Fruit fly (Drosophila melanogaster) whole organism, embryonic: ENCODE data around the gene DCP2.

Experiments
- Aef1 ChIP-seq: fragments of 200-800 bp; sonication (Bioruptor generic); IDR thresholded peaks from 3 replicates; pipeline ENCODE4 v1.3.6; 2022; ENCODE audit warnings: missing biosample characterization, missing genetic modification characterization
- B-H2 ChIP-seq: fragments of 200-800 bp; sonication (Bioruptor generic); optimal IDR thresholded peaks from 2 replicates; lab custom pipeline; 2018; ENCODE audit warnings: missing biosample characterization, mild to moderate bottlenecking, missing genetic modification characterization
- Blimp-1 ChIP-seq: fragments of 200-800 bp; sonication (Bioruptor generic); optimal IDR thresholded peaks from 3 replicates; lab custom pipeline; 2018; ENCODE audit warnings: missing biosample characterization, missing genetic modification characterization, mild to moderate bottlenecking, moderate library complexity, missing genetic modification reagents
- CG10267 ChIP-seq: fragments of 200-800 bp; sonication (Bioruptor generic); optimal IDR thresholded peaks from 2 replicates; lab custom pipeline; 2018; ENCODE audit warnings: missing biosample characterization, mild to moderate bottlenecking, missing genetic modification characterization, moderate library complexity
- CG10565 ChIP-seq: fragments of 200-800 bp; sonication (Bioruptor generic); optimal IDR thresholded peaks from 3 replicates; lab custom pipeline; 2016; ENCODE audit warnings: missing biosample characterization, mild to moderate bottlenecking, missing genetic modification characterization
- CG11398 ChIP-seq: fragments of 200-800 bp; sonication (Bioruptor generic); optimal IDR thresholded peaks from 2 replicates; lab custom pipeline; 2016; ENCODE audit warnings: missing biosample characterization, missing genetic modification characterization
- CG11723 ChIP-seq: fragments of 200-800 bp; sonication (Bioruptor generic); optimal IDR thresholded peaks from 2 replicates; lab custom pipeline; 2017; ENCODE audit warnings: missing biosample characterization, mild to moderate bottlenecking, missing genetic modification characterization
- CG15073 ChIP-seq: fragments of 200-800 bp; sonication (Bioruptor generic); optimal IDR thresholded peaks from 2 replicates; lab custom pipeline; 2016; ENCODE audit warnings: missing biosample characterization, missing genetic modification characterization
- CG15269 ChIP-seq: fragments of 200-800 bp; sonication (Bioruptor generic); optimal IDR thresholded peaks from 2 replicates; lab custom pipeline; 2018; ENCODE audit warnings: missing biosample characterization, mild to moderate bottlenecking, missing genetic modification characterization, moderate library complexity
- CG15514 ChIP-seq: fragments of 200-800 bp; sonication (Bioruptor generic); optimal IDR thresholded peaks from 3 replicates; lab custom pipeline; 2017; ENCODE audit warnings: missing biosample characterization, missing genetic modification characterization, mild to moderate bottlenecking, moderate library complexity, missing genetic modification reagents
- CG15696 ChIP-seq: fragments of 200-800 bp; sonication (Bioruptor generic); optimal IDR thresholded peaks from 2 replicates; lab custom pipeline; 2019; ENCODE audit warnings: missing biosample characterization, mild to moderate bottlenecking, missing genetic modification characterization, moderate library complexity
- CG18011 ChIP-seq: fragments of 200-800 bp; sonication (Bioruptor generic); optimal IDR thresholded peaks from 2 replicates; lab custom pipeline; 2017; ENCODE audit warnings: missing biosample characterization, missing genetic modification characterization, mild to moderate bottlenecking, moderate library complexity, missing genotype
- CG18599 ChIP-seq: fragments of 200-800 bp; sonication (Bioruptor generic); optimal IDR thresholded peaks from 3 replicates; lab custom pipeline; 2017; ENCODE audit warnings: missing biosample characterization, missing genetic modification characterization, mild to moderate bottlenecking, moderate library complexity, missing genetic modification reagents
- CG2889 ChIP-seq: fragments of 200-800 bp; sonication (Bioruptor generic); IDR thresholded peaks from 3 replicates; pipeline ENCODE4 v1.3.6; 2022; ENCODE audit warnings: missing biosample characterization, missing genetic modification characterization
- CG34224 ChIP-seq: fragments of 200-800 bp; sonication (Bioruptor generic); IDR thresholded peaks from 3 replicates; pipeline ENCODE4 v1.3.6; 2022; ENCODE audit warnings: missing biosample characterization, missing genetic modification characterization; ENCODE audit not compliant: partially characterized antibody
- CG4360 ChIP-seq: fragments of 200-800 bp; sonication (Bioruptor generic); IDR thresholded peaks from 2 replicates; pipeline ENCODE4 v1.3.6; 2022; ENCODE audit warnings: missing biosample characterization, missing genetic modification characterization
- CG6272 ChIP-seq: fragments of 200-800 bp; sonication (Bioruptor generic); IDR thresholded peaks from 2 replicates; pipeline ENCODE4 v1.3.6; 2022; ENCODE audit warnings: missing biosample characterization, missing genetic modification characterization
- CG7556 ChIP-seq: fragments of 200-800 bp; sonication (Bioruptor generic); optimal IDR thresholded peaks from 2 replicates; lab custom pipeline; 2017; ENCODE audit warnings: missing biosample characterization, mild to moderate bottlenecking, missing genetic modification characterization
- CG7745 ChIP-seq: fragments of 200-800 bp; sonication (Bioruptor generic); optimal IDR thresholded peaks from 2 replicates; lab custom pipeline; 2018; ENCODE audit warnings: missing biosample characterization, mild to moderate bottlenecking, missing genetic modification characterization, moderate library complexity
- CG7987 ChIP-seq: fragments of 200-800 bp; sonication (Bioruptor generic); optimal IDR thresholded peaks from 2 replicates; lab custom pipeline; 2018; ENCODE audit warnings: missing biosample characterization, mild to moderate bottlenecking, missing genetic modification characterization, moderate library complexity
- CG8388 ChIP-seq: fragments of 200-800 bp; sonication (Bioruptor generic); optimal IDR thresholded peaks from 2 replicates; lab custom pipeline; 2019; ENCODE audit warnings: missing biosample characterization, mild to moderate bottlenecking, missing genetic modification characterization, moderate library complexity
- CG8765 ChIP-seq: fragments of 200-800 bp; sonication (Bioruptor generic); IDR thresholded peaks from 2 replicates; pipeline ENCODE4 v1.3.6; 2022; ENCODE audit warnings: missing biosample characterization, missing genetic modification characterization
- Ets65A ChIP-seq: fragments of 200-800 bp; sonication (Bioruptor generic); peaks from one replicate; lab custom pipeline; 2016; ENCODE audit warnings: missing biosample characterization, missing genetic modification characterization
- Gsc ChIP-seq: fragments of 200-800 bp; sonication (Bioruptor generic); IDR thresholded peaks from 2 replicates; pipeline ENCODE4 v1.3.6; 2022; ENCODE audit warnings: missing biosample characterization, missing genetic modification characterization
- HHEX ChIP-seq: fragments of 200-800 bp; sonication (Bioruptor generic); optimal IDR thresholded peaks from 3 replicates; lab custom pipeline; 2017; ENCODE audit warnings: missing biosample characterization, mild to moderate bottlenecking, missing genetic modification characterization, missing genetic modification reagents
- Hr78 ChIP-seq, 2 experiments: fragments of 200-800 bp in 1 of 2; fragments of >200 bp in 1 of 2; sonication (Bioruptor generic) in 1 of 2; optimal IDR thresholded peaks; 2 replicates each; lab custom pipeline; 2017 to 2019; ENCODE audit warnings: missing biosample characterization in 2 of 2, missing genetic modification characterization in 2 of 2, mild to moderate bottlenecking in 1 of 2, moderate library complexity in 1 of 2
- Lhr ChIP-seq: fragments of 200-800 bp; sonication (Bioruptor generic); optimal IDR thresholded peaks from 3 replicates; lab custom pipeline; 2017; ENCODE audit warnings: mild to moderate bottlenecking, missing biosample characterization, missing genetic modification reagents, missing genetic modification characterization
- MTF-1 ChIP-seq: fragments of 200-800 bp; sonication (Bioruptor generic); optimal IDR thresholded peaks from 2 replicates; lab custom pipeline; 2018; ENCODE audit warnings: missing biosample characterization, mild to moderate bottlenecking, missing genetic modification characterization, borderline replicate concordance
- Sry-β ChIP-seq: fragments of 200-800 bp; sonication (Bioruptor generic); optimal IDR thresholded peaks from 2 replicates; lab custom pipeline; 2018; ENCODE audit warnings: missing biosample characterization, mild to moderate bottlenecking, missing genetic modification characterization, moderate library complexity
- Tbp ChIP-seq: fragments of >200 bp; optimal IDR thresholded peaks from 2 replicates; lab custom pipeline; 2018; ENCODE audit warnings: missing biosample characterization, missing genetic modification characterization
- Trl ChIP-seq, 3 experiments: fragments of >200 bp in 2 of 3; fragments of 200-800 bp in 1 of 3; sonication (Bioruptor generic) in 1 of 3; optimal IDR thresholded peaks; 2 replicates in 1 of 3; 3 replicates in 2 of 3; lab custom pipeline; 2016 to 2017; ENCODE audit warnings: missing biosample characterization in 1 of 3, missing genetic modification characterization in 1 of 3
- aop ChIP-seq: fragments of 200-800 bp; sonication (Bioruptor generic); IDR thresholded peaks from 2 replicates; pipeline ENCODE4 v1.3.6; 2022; ENCODE audit warnings: missing biosample characterization, missing genetic modification characterization
- cato ChIP-seq: fragments of 200-800 bp; sonication (Bioruptor generic); optimal IDR thresholded peaks from 2 replicates; lab custom pipeline; 2016; ENCODE audit warnings: missing biosample characterization, missing genetic modification characterization, borderline replicate concordance
- dan ChIP-seq: fragments of 200-800 bp; sonication (Bioruptor generic); IDR thresholded peaks from 2 replicates; pipeline ENCODE4 v1.3.6; 2022; ENCODE audit warnings: missing biosample characterization, missing genetic modification characterization
- disco-r ChIP-seq: fragments of 200-800 bp; sonication (Bioruptor generic); optimal IDR thresholded peaks from 2 replicates; lab custom pipeline; 2016; ENCODE audit warnings: missing biosample characterization, missing genetic modification characterization
- eve ChIP-seq, 2 experiments: fragments of >200 bp; optimal IDR thresholded peaks; 2 replicates each; lab custom pipeline; 2017; ENCODE audit warnings: missing biosample characterization in 2 of 2, missing genetic modification characterization in 2 of 2
- eyg ChIP-seq: fragments of 200-800 bp; sonication (Bioruptor generic); optimal IDR thresholded peaks from 3 replicates; lab custom pipeline; 2016; ENCODE audit warnings: missing biosample characterization, missing genetic modification characterization
- kni ChIP-seq: fragments of 200-800 bp; sonication (Bioruptor generic); optimal IDR thresholded peaks from 3 replicates; lab custom pipeline; 2017; ENCODE audit warnings: mild to moderate bottlenecking, missing biosample characterization, missing genetic modification reagents, missing genetic modification characterization
- lov ChIP-seq, 2 experiments: fragments of 200-800 bp in 1 of 2; fragments of >200 bp in 1 of 2; sonication (Bioruptor generic) in 1 of 2; IDR thresholded peaks in 1 of 2; optimal IDR thresholded peaks in 1 of 2; 2 replicates in 1 of 2; 3 replicates in 1 of 2; pipeline versions ENCODE4 v1.3.6 to Lab custom; 2017 to 2022; ENCODE audit warnings: missing biosample characterization in 1 of 2, missing genetic modification characterization in 1 of 2
- nau ChIP-seq: fragments of 200-800 bp; sonication (Bioruptor generic); optimal IDR thresholded peaks from 3 replicates; lab custom pipeline; 2017; ENCODE audit warnings: missing biosample characterization, mild to moderate bottlenecking, missing genetic modification characterization, missing genetic modification reagents
- nerfin-1 ChIP-seq: fragments of 200-800 bp; sonication (Bioruptor generic); optimal IDR thresholded peaks from 3 replicates; lab custom pipeline; 2019; ENCODE audit warnings: missing biosample characterization, mild to moderate bottlenecking, missing genetic modification characterization, moderate library complexity
- row ChIP-seq: fragments of 200-800 bp; sonication (Bioruptor generic); IDR thresholded peaks from 3 replicates; pipeline ENCODE4 v1.3.6; 2022; ENCODE audit warnings: missing biosample characterization, missing genetic modification characterization
- slp2 ChIP-seq: fragments of 200-800 bp; sonication (Bioruptor generic); optimal IDR thresholded peaks from 2 replicates; lab custom pipeline; 2016; ENCODE audit warnings: missing biosample characterization, missing genetic modification characterization
- stc ChIP-seq: fragments of 200-800 bp; sonication (Bioruptor generic); IDR thresholded peaks from 2 replicates; pipeline ENCODE4 v1.3.6; 2022; ENCODE audit warnings: missing biosample characterization, missing genetic modification characterization
- tna ChIP-seq: fragments of 200-800 bp; sonication (Bioruptor generic); IDR thresholded peaks from 2 replicates; pipeline ENCODE4 v1.3.6; 2022; ENCODE audit warnings: missing biosample characterization, missing genetic modification characterization; ENCODE audit not compliant: partially characterized antibody
- trh ChIP-seq: fragments of 200-800 bp; sonication (Bioruptor generic); optimal IDR thresholded peaks from 2 replicates; lab custom pipeline; 2016; ENCODE audit warnings: missing biosample characterization, missing genetic modification characterization
- tup ChIP-seq: fragments of 200-800 bp; sonication (Bioruptor generic); optimal IDR thresholded peaks from 2 replicates; lab custom pipeline; 2016; ENCODE audit warnings: missing biosample characterization, mild to moderate bottlenecking, missing genetic modification characterization, moderate library complexity
- wdn ChIP-seq: fragments of 200-800 bp; sonication (Bioruptor generic); IDR thresholded peaks from 2 replicates; pipeline ENCODE4 v1.3.6; 2022; ENCODE audit warnings: missing biosample characterization, missing genetic modification characterization

The DCP2 gene

DNA sequence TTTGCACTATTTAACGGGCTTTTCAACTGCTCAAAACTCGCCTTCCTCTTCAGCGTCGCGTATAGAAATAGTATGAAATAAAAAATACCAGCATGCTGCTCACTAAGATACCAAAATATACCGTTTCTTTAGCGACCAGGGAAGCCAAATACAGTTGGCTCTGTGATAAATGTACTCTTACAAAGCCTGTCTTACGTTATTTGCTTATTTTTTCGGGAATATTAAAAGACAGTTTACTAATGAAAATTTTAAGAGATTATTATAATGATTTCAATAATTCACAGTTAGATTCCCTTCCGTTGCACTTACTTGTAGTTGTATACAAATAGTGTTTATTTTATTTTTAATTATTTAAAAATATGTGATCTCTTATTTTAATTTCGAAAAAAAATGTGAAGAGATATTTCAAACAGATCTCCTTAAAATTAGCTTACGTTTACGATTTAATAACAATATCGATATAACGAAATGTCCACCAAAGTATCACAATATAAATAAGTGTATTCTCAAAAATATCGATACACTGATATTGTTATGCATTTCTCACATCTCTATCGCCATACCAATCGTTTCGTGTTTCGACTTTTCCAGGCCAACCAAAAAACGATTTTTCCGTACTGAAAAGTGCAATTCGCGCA lies at the start of gene DCP2, which contains the start of gene dbo (continued):
- TF ChIP-seq Sry-β (GFP tag; lab: Kevin White, UChicago) (no peak), CG11723 (GFP tag; lab: Kevin White, UChicago) (peak; percentile 34), Gsc (no peak), CG18011 (peak; percentile 43), CG7556 (GFP tag; lab: Kevin White, UChicago) (peak; percentile 20), CG18599 (GFP tag; lab: Kevin White, UChicago) (peak; percentile 64), aop (GFP tag; lab: Robert Waterston, UW) (no peak), Aef1 (GFP tag; lab: Robert Waterston, UW) (no peak), B-H2 (GFP tag; lab: Kevin White, UChicago) (peak; percentile 81), CG15269 (peak; percentile 80), eve (GFP tag; optimal IDR thresholded peaks at IDR 0.05; lab: Kevin White, UChicago) (no peak), Hr78 (GFP tag; optimal IDR thresholded peaks at IDR 0.05; lab: Kevin White, UChicago) (no peak), tna (GFP tag; lab: Robert Waterston, UW) (peak; percentile 67), CG10267 (tag; lab: Kevin White, UChicago) (peak; percentile 61), MTF-1 (no peak), nau (no peak), Ets65A (GFP tag; lab: Kevin White, UChicago) (peak; percentile 92), Lhr (GFP tag; lab: Kevin White, UChicago) (peak; percentile 21), slp2 (GFP tag; lab: Kevin White, UChicago) (no peak), CG11398 (GFP tag; lab: Kevin White, UChicago) (no peak), CG6272 (GFP tag; lab: Robert Waterston, UW) (no peak; the same call in 1 of the 2 replicates), CG7987 (no peak), CG8388 (GFP tag; lab: Kevin White, UChicago) (peak; percentile 70), cato (GFP tag; lab: Kevin White, UChicago) (peak; percentile 19), eyg (no peak), Trl (optimal IDR thresholded peaks at IDR 0.05; lab: Kevin White, UChicago) (no peak), Trl (GFP tag; optimal IDR thresholded peaks at IDR 0.05; lab: Kevin White, UChicago) (no peak), CG10565 (GFP tag; lab: Kevin White, UChicago) (no peak), CG34224 (GFP tag; lab: Robert Waterston, UW) (peak; percentile 82), CG15073 (GFP tag; lab: Kevin White, UChicago) (peak; percentile 0), Blimp-1 (peak; percentile 62), row (GFP tag; lab: Robert Waterston, UW) (peak; percentile 85), HHEX (peak; percentile 61), Tbp (GFP tag; lab: Kevin White, UChicago) (peak; percentile 10), CG7745 (no peak), CG15514 (GFP tag; lab: Kevin White, UChicago) (peak; percentile 39), dan (GFP tag; lab: Robert Waterston, UW) (no peak), trh (GFP tag; lab: Kevin White, UChicago) (peak; percentile 40), kni (GFP tag; lab: Kevin White, UChicago) (no peak), CG2889 (GFP tag; lab: Robert Waterston, UW) (no peak), tup (GFP tag; lab: Kevin White, UChicago) (no peak), CG15696 (tag; lab: Kevin White, UChicago) (peak; percentile 58), disco-r (no peak), nerfin-1 (tag; lab: Kevin White, UChicago) (peak; percentile 28), stc (peak; percentile 44; the same call in 1 of the 2 replicates), CG4360 (GFP tag; lab: Robert Waterston, UW) (no peak), wdn (no peak), CG8765 (GFP tag; lab: Robert Waterston, UW) (no peak), lov (optimal IDR thresholded peaks at IDR 0.05; lab: Kevin White, UChicago) (no peak), lov (GFP tag; IDR thresholded peaks at IDR 0.05; lab: Robert Waterston, UW) (no peak)
